Fruit fly (Drosophila melanogaster) ovary, adult (tissue): ENCODE measurements around the gene eIF3h.

Source experiments
- CG17801 ChIP-seq: fragments of 200-800 bp; optimal IDR thresholded peaks from 2 replicates; lab custom pipeline; 2019; ENCODE audit warnings: missing biosample characterization, mild to moderate bottlenecking, missing genetic modification characterization, moderate library complexity; ENCODE audit not compliant: partially characterized antibody

eIF3h gene

DNA sequence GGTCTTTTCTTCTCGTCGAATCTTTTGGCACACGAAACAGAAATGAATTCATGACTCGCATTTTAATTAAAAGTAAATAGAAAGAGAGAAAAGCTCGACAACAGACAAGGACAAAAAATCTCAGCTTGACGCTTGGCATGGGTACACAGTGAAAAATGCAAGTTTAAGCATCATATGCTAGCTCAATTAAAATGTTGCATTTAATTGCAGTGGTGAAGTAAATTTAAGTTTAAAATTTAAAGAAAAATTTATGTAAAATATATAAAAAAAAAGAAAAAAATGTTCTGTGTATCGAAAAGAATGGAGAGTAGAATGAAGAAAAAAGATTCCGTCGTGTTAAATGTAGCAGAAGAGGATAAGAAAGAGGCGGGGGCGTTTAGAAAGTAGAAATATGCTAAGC lies 32.7 kb upstream of the eIF3h start:
- TF ChIP-seq CG17801, result peak; percentile 44

dm6 chr2L:5084586-5085257 lies 31.8 kb upstream of the eIF3h start:
- TF ChIP-seq CG17801, result no peak

- TF ChIP-seq CG17801, result no peak
These were observed 27.5 kb upstream of the eIF3h start for dm6 chr2L:5080225-5080867.

dm6 chr2L:5079200-5079599 lies 26.3 kb upstream of the eIF3h start:
- TF ChIP-seq CG17801, result no peak

DNA sequence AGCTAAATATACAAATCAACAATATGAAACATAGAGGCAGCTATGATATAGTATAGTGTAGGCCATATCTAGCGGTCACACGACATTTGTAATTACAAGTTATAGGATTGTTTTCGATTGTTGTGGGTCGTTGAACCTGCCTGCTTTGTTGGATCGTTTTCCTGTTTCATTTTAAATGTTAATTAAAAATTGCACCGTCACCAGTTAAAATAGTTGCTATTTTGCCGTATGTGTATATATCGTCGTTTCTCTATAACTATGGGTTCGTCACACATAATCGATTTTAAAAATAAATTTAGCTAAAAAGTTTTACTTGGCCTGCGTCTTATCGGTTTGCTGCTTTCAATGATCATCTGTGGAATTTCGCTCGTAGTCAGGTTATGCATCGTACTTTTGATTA lies 19.5 kb upstream of the eIF3h start:
- no peak for TF ChIP-seq CG17801

DNA sequence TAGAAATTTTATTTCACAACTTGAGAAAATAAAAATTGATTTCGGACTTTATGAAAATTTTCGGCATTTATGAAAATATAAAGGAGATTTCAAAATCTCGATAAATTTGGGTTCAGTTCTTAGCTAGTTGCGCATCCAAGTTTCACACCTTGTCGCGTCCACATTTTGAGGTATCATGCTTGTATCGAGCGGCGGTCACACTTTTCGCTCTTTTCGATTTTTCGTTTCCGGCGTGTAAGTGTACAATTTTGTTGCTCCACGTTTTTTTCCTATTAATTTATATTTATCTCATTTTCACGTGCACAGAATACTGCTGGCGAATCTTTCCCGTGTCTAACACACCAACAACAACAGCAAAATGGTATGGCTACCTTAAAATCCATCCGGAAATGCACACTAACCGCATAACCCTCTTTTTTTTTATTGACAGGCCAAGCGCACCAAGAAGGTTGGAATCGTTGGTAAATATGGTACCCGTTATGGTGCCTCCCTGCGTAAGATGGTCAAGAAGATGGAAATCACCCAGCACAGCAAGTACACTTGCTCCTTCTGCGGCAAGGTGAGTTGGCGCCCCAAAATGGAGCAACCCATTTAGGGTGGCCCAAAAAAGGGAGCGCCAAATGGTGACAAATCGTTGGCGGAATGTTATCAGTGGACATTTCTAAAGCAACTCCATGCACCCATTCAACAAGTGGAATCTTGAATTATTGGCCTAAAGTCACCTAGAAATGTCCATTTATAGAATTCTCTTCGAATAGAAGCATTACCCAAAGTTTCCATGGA lies 18.1 kb upstream of the eIF3h start, which contains the start of gene RpL37A:
RpL37A (plus strand) TSS at position 161 of the 783 bp plus-strand sequence.
- TF ChIP-seq CG17801, result peak; percentile 80

- no peak for TF ChIP-seq CG17801
These were observed 11.0 kb upstream of the eIF3h start for dm6 chr2L:5063936-5064335.

dm6 chr2L:5062799-5063404 lies 10.0 kb upstream of the eIF3h start:
- TF ChIP-seq CG17801, result no peak

dm6 chr2L:5060952-5061478 lies 8.1 kb upstream of the eIF3h start:
- no peak for TF ChIP-seq CG17801

DNA sequence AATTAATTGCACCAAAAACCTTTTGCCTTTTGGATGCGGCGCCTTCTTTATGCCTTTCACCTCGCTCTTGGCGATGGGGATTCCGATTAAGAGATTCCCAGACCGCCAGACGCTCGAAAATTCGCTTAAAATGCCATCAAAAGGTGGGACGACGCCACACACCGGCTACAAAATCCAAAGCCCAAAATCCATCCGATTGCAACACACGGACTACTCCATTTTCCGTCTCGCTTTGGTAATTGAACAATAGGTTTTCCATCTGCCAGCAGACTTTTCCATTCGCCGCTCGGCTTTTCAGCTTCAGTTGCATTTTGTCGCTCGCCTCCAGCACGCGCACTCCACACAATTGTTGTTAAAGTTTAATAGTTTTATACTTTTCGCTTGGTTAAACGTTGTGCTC lies 7.6 kb upstream of the eIF3h start, which contains the start of gene qtc:
qtc (plus strand) TSS at position 301 of the 400 bp plus-strand sequence.
- no peak for TF ChIP-seq CG17801

DNA sequence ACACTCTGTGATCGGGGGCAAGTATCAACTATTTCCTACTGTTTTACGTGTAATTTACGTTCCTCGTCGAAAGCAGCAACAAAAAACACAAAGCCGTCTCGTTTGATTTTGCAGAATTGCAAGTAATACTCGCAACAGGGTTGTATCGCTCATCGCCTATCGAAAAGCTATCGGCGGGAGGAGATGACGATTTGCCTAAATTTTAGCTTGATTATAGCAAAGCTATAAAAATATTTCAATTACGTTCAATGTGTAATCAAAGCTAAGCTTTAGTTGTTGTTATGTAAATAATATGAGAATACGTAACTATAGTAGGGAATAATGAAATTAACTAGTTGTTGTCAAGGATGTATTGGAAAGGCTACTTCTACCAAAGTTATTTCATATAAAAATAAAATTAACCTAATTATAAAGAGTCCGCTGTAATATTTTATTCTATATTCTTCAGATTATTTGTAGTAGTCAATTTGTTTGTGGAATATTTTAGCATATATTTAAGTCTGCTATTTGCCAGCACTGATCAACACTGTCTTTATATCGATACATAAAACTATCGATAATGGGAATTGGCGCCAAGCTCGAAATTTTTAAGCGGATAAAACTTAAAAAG lies 6.9 kb upstream of the eIF3h start, which contains the start of gene Rpn11:
Rpn11 (minus strand) TSS at position 146 of the 610 bp plus-strand sequence.
- peak; percentile 61 for TF ChIP-seq CG17801

- TF ChIP-seq CG17801, result no peak
These were observed 5.2 kb upstream of the eIF3h start, which contains the start of gene Nepl3 for dm6 chr2L:5058094-5058493. TSS of gene Nepl3 (minus strand) at chr2L:5058248.

dm6 chr2L:5055528-5055927 lies 2.6 kb upstream of the eIF3h start:
- no peak for TF ChIP-seq CG17801

- TF ChIP-seq CG17801, result peak; percentile 35
These were observed 2.1 kb upstream of the eIF3h start, which contains the start of the genes CG14036 and His3.3A for dm6 chr2L:5054953-5055352. TSS of gene CG14036 (minus strand) at chr2L:5055016. TSS of gene His3.3A (plus strand) at chr2L:5055058.

- TF ChIP-seq CG17801, result peak; percentile 76
These were observed 453 bp downstream of the eIF3h start, which contains the start of gene senju for dm6 chr2L:5052367-5052914. TSS of gene senju (plus strand) at chr2L:5052843.
